Worm (Caenorhabditis elegans): ENCODE data around the gene R05H11.1.

Gene R05H11.1

DNA sequence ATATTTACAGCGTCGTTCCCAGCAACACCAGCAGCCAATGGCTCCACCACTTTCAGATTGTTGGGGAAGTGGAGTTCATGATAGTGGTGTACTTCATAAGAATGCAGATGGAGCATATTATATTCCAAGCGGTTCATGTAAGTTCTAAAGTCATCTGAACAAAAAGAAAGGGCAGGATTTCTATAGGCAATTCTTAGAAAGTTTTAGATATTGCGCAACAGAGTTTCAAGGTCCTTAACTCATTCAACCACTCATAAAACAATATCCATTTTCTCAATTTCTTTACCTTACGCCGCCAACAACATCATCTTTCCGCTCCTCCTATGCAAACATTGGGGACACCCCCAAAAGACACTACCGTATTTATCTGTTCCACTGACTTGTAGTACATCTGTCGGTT lies 35.9 kb downstream of the R05H11.1 start:
- TF ChIP-seq F13C5.2 (tag; optimal IDR thresholded peaks at IDR 0.05) (no peak), B0310.2 (tag; optimal IDR thresholded peaks at IDR 0.05) (no peak), hmbx-1 (tag; optimal IDR thresholded peaks at IDR 0.05) (no peak), pes-1 (GFP tag; IDR thresholded peaks at IDR 0.05) (0 out of 2 replicates have a peak, but pooled peaks have one; percentile 28), tbx-11 (GFP tag; IDR thresholded peaks at IDR 0.05) (no peak), scrt-1 (GFP tag; IDR thresholded peaks at IDR 0.05) (no peak)

ce11 chrIII:6837320-6837719 lies 41.9 kb downstream of the R05H11.1 start:
- TF ChIP-seq F13C5.2 (tag; optimal IDR thresholded peaks at IDR 0.05), result no peak
- TF ChIP-seq B0310.2 (tag; optimal IDR thresholded peaks at IDR 0.05), result no peak
- TF ChIP-seq ceh-36 (tag; optimal IDR thresholded peaks at IDR 0.05), result no peak
- no peak for TF ChIP-seq hmg-4 (GFP tag; optimal IDR thresholded peaks at IDR 0.05)
- no peak for TF ChIP-seq ama-1 (optimal IDR thresholded peaks at IDR 0.05)
- TF ChIP-seq hmbx-1 (tag; optimal IDR thresholded peaks at IDR 0.05), result no peak
- no peak for TF ChIP-seq ets-7 (tag; optimal IDR thresholded peaks at IDR 0.05)
- no peak for TF ChIP-seq tra-4 (tag; optimal IDR thresholded peaks at IDR 0.05)
- no peak for TF ChIP-seq tbx-37 (GFP tag; conservative IDR thresholded peaks at IDR 0.05)
- TF ChIP-seq hnd-1 (tag; optimal IDR thresholded peaks at IDR 0.05), result no peak
- no peak for TF ChIP-seq sea-1 (GFP tag; conservative IDR thresholded peaks at IDR 0.05)
- TF ChIP-seq scrt-1 (GFP tag; IDR thresholded peaks at IDR 0.05), result no peak
- no peak for TF ChIP-seq aly-1 (tag; optimal IDR thresholded peaks at IDR 0.05)
- no peak for TF ChIP-seq flt-1 (GFP tag; IDR thresholded peaks at IDR 0.05)
- TF ChIP-seq ceh-13 (GFP tag; optimal IDR thresholded peaks at IDR 0.05), result no peak
- no peak for TF ChIP-seq pes-1 (GFP tag; IDR thresholded peaks at IDR 0.05)

ce11 chrIII:6839091-6839490 lies 43.7 kb downstream of the R05H11.1 start:
- TF ChIP-seq ceh-13 (GFP tag; optimal IDR thresholded peaks at IDR 0.05) (no peak), ama-1 (optimal IDR thresholded peaks at IDR 0.05) (no peak), F13C5.2 (tag; optimal IDR thresholded peaks at IDR 0.05) (no peak), tbx-37 (GFP tag; conservative IDR thresholded peaks at IDR 0.05) (no peak), scrt-1 (GFP tag; IDR thresholded peaks at IDR 0.05) (no peak), aly-1 (tag; optimal IDR thresholded peaks at IDR 0.05) (no peak), ets-7 (tag; optimal IDR thresholded peaks at IDR 0.05) (no peak)
